Worm (Caenorhabditis elegans) whole organism, L4 larva: ENCODE measurements around the gene T10G3.3.

Experiments
- D1046.2 ChIP-seq: fragments of 200-800 bp; sonication (Bioruptor generic); IDR thresholded peaks from 2 replicates; pipeline ENCODE4 v1.3.6; 2022; ENCODE audit warnings: missing genetic modification characterization, missing compliant biosample characterization
- F26F4.8 ChIP-seq: fragments of 200-800 bp; sonication (Bioruptor generic); conservative IDR thresholded peaks from 2 replicates; pipeline ENCODE4 v1.3.6; 2022; ENCODE audit warnings: missing genetic modification characterization, missing compliant biosample characterization
- F44E2.7 ChIP-seq: fragments of 200-800 bp; sonication (Bioruptor generic); IDR thresholded peaks from 2 replicates; pipeline ENCODE4 v2.1.2; 2022; ENCODE audit warnings: missing genetic modification characterization, missing compliant biosample characterization
- F49E8.2 ChIP-seq: sonication (generic microtip); optimal IDR thresholded peaks from 2 replicates; lab custom pipeline; 2016; ENCODE audit warnings: missing compliant biosample characterization, mild to moderate bottlenecking, missing genetic modification characterization, borderline replicate concordance
- R02D3.7 ChIP-seq: fragments of 150-350 bp; sonication (generic microtip); optimal IDR thresholded peaks from 3 replicates; lab custom pipeline; 2014; ENCODE audit warnings: missing biosample characterization, missing genetic modification characterization
- T20F7.1 ChIP-seq: fragments of 200-800 bp; sonication (Bioruptor generic); optimal IDR thresholded peaks from 2 replicates; lab custom pipeline; 2018; ENCODE audit warnings: mild to moderate bottlenecking, missing genetic modification characterization, missing compliant biosample characterization
- Y48G9A.11 ChIP-seq: fragments of 200-800 bp; sonication (Bioruptor generic); IDR thresholded peaks from 2 replicates; pipeline ENCODE4 v1.3.6; 2022; ENCODE audit warnings: missing genetic modification reagents, missing genetic modification characterization, missing compliant biosample characterization
- Y5F2A.4 ChIP-seq: fragments of 200-800 bp; sonication (Bioruptor generic); optimal IDR thresholded peaks from 2 replicates; lab custom pipeline; 2018; ENCODE audit warnings: mild to moderate bottlenecking, missing genetic modification characterization, missing compliant biosample characterization
- Y75B8A.6 ChIP-seq: fragments of 200-800 bp; sonication (Bioruptor generic); IDR thresholded peaks from 2 replicates; pipeline ENCODE4 v1.3.6; 2022; ENCODE audit warnings: missing genetic modification reagents, missing genetic modification characterization, missing compliant biosample characterization
- ZK337.2 ChIP-seq: fragments of 200-800 bp; sonication (Bioruptor generic); IDR thresholded peaks from 2 replicates; pipeline ENCODE4 v1.3.6; 2022; ENCODE audit warnings: missing genetic modification reagents, missing genetic modification characterization, missing compliant biosample characterization
- ZK546.5 ChIP-seq, 2 experiments: sonication (generic microtip); optimal IDR thresholded peaks; 2 replicates each; lab custom pipeline; 2017; ENCODE audit warnings: missing biosample characterization in 2 of 2, missing genetic modification characterization in 2 of 2
- aly-2 ChIP-seq: sonication (generic microtip); optimal IDR thresholded peaks from 2 replicates; lab custom pipeline; 2018; ENCODE audit warnings: missing biosample characterization, missing genetic modification characterization
- arid-1 ChIP-seq: fragments of 200-800 bp; sonication (Bioruptor generic); conservative IDR thresholded peaks from 2 replicates; pipeline ENCODE4 v1.3.6; 2022; ENCODE audit warnings: missing genetic modification reagents, missing genetic modification characterization, missing compliant biosample characterization
- attf-4 ChIP-seq: sonication (generic microtip); optimal IDR thresholded peaks from 3 replicates; lab custom pipeline; 2017; ENCODE audit warnings: missing biosample characterization, missing genetic modification characterization
- ceh-20 ChIP-seq: fragments of 200-800 bp; sonication (Bioruptor generic); IDR thresholded peaks from 2 replicates; pipeline ENCODE4 v1.3.6; 2022; ENCODE audit warnings: missing genetic modification reagents, missing genetic modification characterization, missing compliant biosample characterization
- ceh-32 ChIP-seq: sonication (generic microtip); optimal IDR thresholded peaks from 2 replicates; lab custom pipeline; 2016; ENCODE audit warnings: mild to moderate bottlenecking, missing genetic modification characterization, missing compliant biosample characterization; ENCODE audit not compliant: poor library complexity
- ceh-82 ChIP-seq: sonication (generic microtip); optimal IDR thresholded peaks from 2 replicates; lab custom pipeline; 2017; ENCODE audit warnings: missing biosample characterization, missing genetic modification characterization
- cey-2 ChIP-seq: sonication (generic microtip); optimal IDR thresholded peaks from 3 replicates; lab custom pipeline; 2017; ENCODE audit warnings: missing genetic modification characterization, mild to moderate bottlenecking, missing compliant biosample characterization, antibody characterized with exemption, borderline replicate concordance; ENCODE audit not compliant: insufficient read depth
- ctbp-1 ChIP-seq: fragments of 200-800 bp; sonication (Bioruptor generic); IDR thresholded peaks from 2 replicates; pipeline ENCODE4 v1.3.6; 2022; ENCODE audit warnings: missing genetic modification reagents, missing genetic modification characterization, missing compliant biosample characterization
- daf-19 ChIP-seq: fragments of 200-800 bp; sonication (Bioruptor generic); conservative IDR thresholded peaks from 2 replicates; pipeline ENCODE4 v1.3.6; 2022; ENCODE audit warnings: missing genetic modification characterization, missing compliant biosample characterization
- dmd-6 ChIP-seq: fragments of 200-800 bp; sonication (Bioruptor generic); IDR thresholded peaks from 2 replicates; pipeline ENCODE4 v1.3.6; 2022; ENCODE audit warnings: missing genetic modification reagents, missing genetic modification characterization, missing compliant biosample characterization
- dpl-1 ChIP-seq: fragments of 150-350 bp; optimal IDR thresholded peaks from 2 replicates; lab custom pipeline; 2014; ENCODE audit warnings: missing biosample characterization, missing genetic modification reagents, missing genetic modification characterization
- dve-1 ChIP-seq: sonication (generic microtip); optimal IDR thresholded peaks from 2 replicates; lab custom pipeline; 2017; ENCODE audit warnings: antibody characterized with exemption, mild to moderate bottlenecking, missing genetic modification characterization, missing compliant biosample characterization; ENCODE audit not compliant: insufficient read depth
- egl-43 ChIP-seq: fragments of 200-800 bp; sonication (Bioruptor generic); IDR thresholded peaks from 2 replicates; pipeline ENCODE4 v1.3.6; 2022; ENCODE audit warnings: missing genetic modification reagents, missing genetic modification characterization, missing compliant biosample characterization
- fkh-10 ChIP-seq: fragments of 150-350 bp; optimal IDR thresholded peaks from 2 replicates; lab custom pipeline; 2014; ENCODE audit warnings: missing biosample characterization, missing genetic modification reagents, missing genetic modification characterization
- gei-8 ChIP-seq: fragments of 200-800 bp; sonication (Bioruptor generic); optimal IDR thresholded peaks from 2 replicates; lab custom pipeline; 2018; ENCODE audit warnings: mild to moderate bottlenecking, missing genetic modification characterization, missing compliant biosample characterization
- hif-1 ChIP-seq, 2 experiments: sonication (generic microtip); optimal IDR thresholded peaks; 2 replicates each; lab custom pipeline; 2016 to 2017; ENCODE audit warnings: missing compliant biosample characterization in 2 of 2, missing genetic modification characterization in 2 of 2, missing genetic modification reagents in 2 of 2, missing genotype in 2 of 2, mild to moderate bottlenecking in 1 of 2
- hlh-11 ChIP-seq: fragments of 200-800 bp; sonication (Bioruptor generic); optimal IDR thresholded peaks from 2 replicates; lab custom pipeline; 2018; ENCODE audit warnings: mild to moderate bottlenecking, missing genetic modification characterization, missing compliant biosample characterization
- hlh-30 ChIP-seq: sonication (generic microtip); optimal IDR thresholded peaks from 2 replicates; lab custom pipeline; 2017; ENCODE audit warnings: antibody characterized with exemption, mild to moderate bottlenecking, missing genetic modification characterization, missing compliant biosample characterization; ENCODE audit not compliant: insufficient read depth
- hmg-1.1 ChIP-seq: fragments of 200-800 bp; sonication (Bioruptor generic); IDR thresholded peaks from 2 replicates; pipeline ENCODE4 v1.3.6; 2022; ENCODE audit warnings: missing genetic modification reagents, missing genetic modification characterization, missing compliant biosample characterization
- lin-13 ChIP-seq: fragments of 150-350 bp; optimal IDR thresholded peaks from 2 replicates; lab custom pipeline; 2014; ENCODE audit warnings: missing biosample characterization, missing genetic modification reagents, missing genetic modification characterization
- lin-38 ChIP-seq: fragments of 200-800 bp; sonication (Bioruptor generic); IDR thresholded peaks from 2 replicates; pipeline ENCODE4 v1.3.6; 2022; ENCODE audit warnings: missing genetic modification reagents, missing genetic modification characterization, missing compliant biosample characterization
- mep-1 ChIP-seq: fragments of 150-350 bp; sonication (generic microtip); optimal IDR thresholded peaks from 3 replicates; lab custom pipeline; 2014; ENCODE audit warnings: missing biosample characterization, missing genetic modification characterization
- nhr-10 ChIP-seq: fragments of 150-350 bp; optimal IDR thresholded peaks from 2 replicates; lab custom pipeline; 2014; ENCODE audit warnings: missing biosample characterization, missing genetic modification characterization
- nhr-102 ChIP-seq: sonication (generic microtip); optimal IDR thresholded peaks from 2 replicates; lab custom pipeline; 2016; ENCODE audit warnings: mild to moderate bottlenecking, missing genetic modification characterization, moderate library complexity, missing compliant biosample characterization
- nhr-237 ChIP-seq: sonication (generic microtip); optimal IDR thresholded peaks from 2 replicates; lab custom pipeline; 2017; ENCODE audit warnings: missing biosample characterization, missing genetic modification characterization
- nhr-28 ChIP-seq: fragments of 150-350 bp; optimal IDR thresholded peaks from 2 replicates; lab custom pipeline; 2014; ENCODE audit warnings: missing biosample characterization, missing genetic modification characterization
- nhr-42 ChIP-seq: fragments of 200-800 bp; sonication (Bioruptor generic); IDR thresholded peaks from 2 replicates; pipeline ENCODE4 v1.3.6; 2022; ENCODE audit warnings: missing genetic modification characterization, missing compliant biosample characterization
- nhr-6 ChIP-seq: fragments of 150-350 bp; optimal IDR thresholded peaks from 2 replicates; lab custom pipeline; 2014; ENCODE audit warnings: missing biosample characterization, missing genetic modification characterization
- nhr-77 ChIP-seq: fragments of 150-350 bp; optimal IDR thresholded peaks from 2 replicates; lab custom pipeline; 2014; ENCODE audit warnings: missing biosample characterization, missing genetic modification characterization
- pha-4 ChIP-seq, 2 experiments: fragments of 150-350 bp in 1 of 2; fragments of 200-800 bp in 1 of 2; sonication (Bioruptor generic) in 1 of 2; IDR thresholded peaks in 1 of 2; optimal IDR thresholded peaks in 1 of 2; 2 replicates each; pipeline versions ENCODE4 v1.3.6 to Lab custom; 2014 to 2022; ENCODE audit warnings: missing genetic modification characterization in 2 of 2, missing genetic modification reagents in 2 of 2, missing biosample characterization in 1 of 2, missing compliant biosample characterization in 1 of 2
- saeg-2 ChIP-seq: fragments of 200-800 bp; sonication (Bioruptor generic); IDR thresholded peaks from 2 replicates; pipeline ENCODE4 v1.3.6; 2022; ENCODE audit warnings: missing genetic modification reagents, missing genetic modification characterization, missing compliant biosample characterization
- sdz-12 ChIP-seq: fragments of 200-800 bp; sonication (Bioruptor generic); optimal IDR thresholded peaks from 2 replicates; lab custom pipeline; 2018; ENCODE audit warnings: mild to moderate bottlenecking, missing genetic modification characterization, missing compliant biosample characterization
- set-16 ChIP-seq: fragments of 200-800 bp; sonication (Bioruptor generic); IDR thresholded peaks from 2 replicates; pipeline ENCODE4 v1.3.6; 2022; ENCODE audit warnings: missing genetic modification reagents, missing genetic modification characterization, missing compliant biosample characterization
- snpc-1.2 ChIP-seq: fragments of 200-800 bp; sonication (Bioruptor generic); IDR thresholded peaks from 2 replicates; pipeline ENCODE4 v1.3.6; 2022; ENCODE audit warnings: missing genetic modification reagents, missing genetic modification characterization, missing compliant biosample characterization
- spr-3 ChIP-seq: fragments of 200-800 bp; sonication (Bioruptor generic); optimal IDR thresholded peaks from 2 replicates; lab custom pipeline; 2018; ENCODE audit warnings: mild to moderate bottlenecking, missing genetic modification characterization, missing compliant biosample characterization
- vab-7 ChIP-seq: fragments of 200-800 bp; sonication (Bioruptor generic); IDR thresholded peaks from 2 replicates; pipeline ENCODE4 v1.3.6; 2022; ENCODE audit warnings: missing genetic modification reagents, missing genetic modification characterization, missing compliant biosample characterization
- zfp-2 ChIP-seq: sonication (generic microtip); optimal IDR thresholded peaks from 2 replicates; lab custom pipeline; 2016; ENCODE audit warnings: mild to moderate bottlenecking, missing genetic modification characterization, missing compliant biosample characterization
- zfp-3 ChIP-seq: fragments of 200-800 bp; sonication (Bioruptor generic); conservative IDR thresholded peaks from 2 replicates; pipeline ENCODE4 v1.3.6; 2022; ENCODE audit warnings: missing genetic modification reagents, missing genetic modification characterization, missing compliant biosample characterization
- zip-11 ChIP-seq: fragments of 200-800 bp; sonication (Bioruptor generic); IDR thresholded peaks from 2 replicates; pipeline ENCODE4 v1.3.6; 2022; ENCODE audit warnings: missing genetic modification characterization, missing compliant biosample characterization
- zip-2 ChIP-seq: fragments of 150-350 bp; optimal IDR thresholded peaks from 2 replicates; lab custom pipeline; 2014; ENCODE audit warnings: missing biosample characterization, missing genetic modification characterization

Gene T10G3.3

ce11 chrV:13530698-13531097 is 40.7 kb upstream of the T10G3.3 start, which contains the start of gene ttr-44 (continued):
- TF ChIP-seq aly-2 (tag; lab: Kevin White, UChicago) (no peak), mep-1 (no peak), egl-43 (GFP tag; lab: Robert Waterston, UW) (no peak), nhr-102 (tag; lab: Kevin White, UChicago) (no peak), dpl-1 (GFP tag; lab: Kevin White, UChicago) (no peak), Y5F2A.4 (GFP tag; lab: Kevin White, UChicago) (no peak), dmd-6 (GFP tag; lab: Robert Waterston, UW) (peak; percentile 76), Y48G9A.11 (no peak), F26F4.8 (GFP tag; lab: Robert Waterston, UW) (no peak), saeg-2 (GFP tag; lab: Robert Waterston, UW) (no peak), R02D3.7 (tag; lab: Kevin White, UChicago) (no peak), spr-3 (GFP tag; lab: Kevin White, UChicago) (no peak), lin-38 (GFP tag; lab: Robert Waterston, UW) (no peak), snpc-1.2 (GFP tag; lab: Robert Waterston, UW) (no peak), ceh-32 (tag; lab: Kevin White, UChicago) (no peak), arid-1 (no peak), ceh-20 (GFP tag; lab: Robert Waterston, UW) (no peak), F49E8.2 (tag; lab: Kevin White, UChicago) (no peak), vab-7 (GFP tag; lab: Robert Waterston, UW) (no peak), Y75B8A.6 (GFP tag; lab: Robert Waterston, UW) (no peak), hif-1 (tag; optimal IDR thresholded peaks at IDR 0.05; lab: Kevin White, UChicago) (peak in 1 of 2 experiments; percentile 44), nhr-77 (tag; lab: Kevin White, UChicago) (peak; percentile 57), ZK546.5 (tag; optimal IDR thresholded peaks at IDR 0.05; lab: Kevin White, UChicago) (no peak), zfp-2 (tag; lab: Kevin White, UChicago) (no peak), zfp-3 (no peak), zip-11 (GFP tag; lab: Robert Waterston, UW) (no peak), set-16 (GFP tag; lab: Robert Waterston, UW) (no peak), hlh-11 (tag; lab: Kevin White, UChicago) (peak; percentile 35), nhr-237 (tag; lab: Kevin White, UChicago) (no peak), fkh-10 (GFP tag; lab: Kevin White, UChicago) (no peak), nhr-10 (tag; lab: Kevin White, UChicago) (no peak), F44E2.7 (no peak), dve-1 (tag; lab: Kevin White, UChicago) (peak; percentile 92), ctbp-1 (GFP tag; lab: Robert Waterston, UW) (no peak), nhr-42 (GFP tag; lab: Robert Waterston, UW) (no peak), hmg-1.1 (no peak), ZK337.2 (GFP tag; lab: Robert Waterston, UW) (no peak), gei-8 (no peak), D1046.2 (GFP tag; lab: Robert Waterston, UW) (no peak), ceh-82 (tag; lab: Kevin White, UChicago) (no peak), pha-4 (GFP tag; IDR thresholded peaks at IDR 0.05; lab: Robert Waterston, UW) (no peak), pha-4 (tag; optimal IDR thresholded peaks at IDR 0.05; lab: Kevin White, UChicago) (no peak), lin-13 (GFP tag; lab: Kevin White, UChicago) (no peak), sdz-12 (GFP tag; lab: Kevin White, UChicago) (no peak), nhr-6 (tag; lab: Kevin White, UChicago) (peak; percentile 23), attf-4 (tag; lab: Kevin White, UChicago) (no peak), T20F7.1 (GFP tag; lab: Kevin White, UChicago) (peak; percentile 16), nhr-28 (tag; lab: Kevin White, UChicago) (peak; percentile 72), cey-2 (tag; lab: Kevin White, UChicago) (no peak), daf-19 (no peak), hlh-30 (no peak), zip-2 (peak; percentile 29)
